Worm (Caenorhabditis elegans): ENCODE measurements around the gene cgef-1.
A peak's percentile ranks its signal among the peaks of the same experiment; 100 is the strongest.

Gene cgef-1

ce11 chrX:2818899-2819298 lies 47.1 kb downstream of the cgef-1 start:
- TF ChIP-seq zip-11 (GFP tag; IDR thresholded peaks at IDR 0.05), result no peak
- TF ChIP-seq nhr-11 (tag; optimal IDR thresholded peaks at IDR 0.05), result peak; percentile 35
- no peak for TF ChIP-seq lin-1 (GFP tag; IDR thresholded peaks at IDR 0.05)
- TF ChIP-seq lim-7 (GFP tag; IDR thresholded peaks at IDR 0.05), result no peak
- no peak for TF ChIP-seq lin-38 (GFP tag; IDR thresholded peaks at IDR 0.05)

- TF ChIP-seq aha-1 (tag) (peak; percentile 64), gei-8 (GFP tag; optimal IDR thresholded peaks at IDR 0.05) (no peak), tag-97 (GFP tag; IDR thresholded peaks at IDR 0.05) (no peak), nhr-11 (tag; optimal IDR thresholded peaks at IDR 0.05) (peak; percentile 49), mep-1 (tag; optimal IDR thresholded peaks at IDR 0.05) (no peak), fkh-10 (GFP tag; optimal IDR thresholded peaks at IDR 0.05) (peak; percentile 7), nhr-111 (GFP tag; optimal IDR thresholded peaks at IDR 0.05) (no peak), ceh-28 (tag; optimal IDR thresholded peaks at IDR 0.05) (no peak), nhr-237 (tag; optimal IDR thresholded peaks at IDR 0.05) (no peak), ZK337.2 (GFP tag; IDR thresholded peaks at IDR 0.05) (no peak)
These were observed 47.9 kb downstream of the cgef-1 start for ce11 chrX:2819747-2820146.

ce11 chrX:2820148-2820547 lies 48.3 kb downstream of the cgef-1 start, which contains the start of gene tsp-6:
TSS of gene tsp-6 (plus strand) at chrX:2820448.
- TF ChIP-seq sdz-12 (GFP tag; optimal IDR thresholded peaks at IDR 0.05) (no peak), F44E2.7 (GFP tag; IDR thresholded peaks at IDR 0.05) (no peak), mxl-3 (GFP tag; optimal IDR thresholded peaks at IDR 0.05) (no peak), unc-130 (GFP tag; optimal IDR thresholded peaks at IDR 0.05) (no peak), daf-19 (GFP tag; conservative IDR thresholded peaks at IDR 0.05) (no peak), mep-1 (tag; optimal IDR thresholded peaks at IDR 0.05) (no peak), dpl-1 (GFP tag; optimal IDR thresholded peaks at IDR 0.05) (no peak), daf-16 (GFP tag; optimal IDR thresholded peaks at IDR 0.05) (no peak), daf-16 (tag; optimal IDR thresholded peaks at IDR 0.05) (no peak), ceh-28 (tag; optimal IDR thresholded peaks at IDR 0.05) (no peak)

ce11 chrX:2826337-2826736 lies 54.5 kb downstream of the cgef-1 start:
- TF ChIP-seq set-16 (GFP tag; IDR thresholded peaks at IDR 0.05) (peak; percentile 85), lim-7 (GFP tag; IDR thresholded peaks at IDR 0.05) (no peak), zag-1 (tag; optimal IDR thresholded peaks at IDR 0.05) (no peak), snpc-1.2 (GFP tag; IDR thresholded peaks at IDR 0.05) (0 out of 2 replicates have a peak, but pooled peaks have one; percentile 34)

- TF ChIP-seq mes-2 (tag; optimal IDR thresholded peaks at IDR 0.05; ENCODE audit: poor library complexity, severe bottlenecking), result no peak
- peak; percentile 6 for TF ChIP-seq aha-1 (tag)
- TF ChIP-seq daf-12 (tag; optimal IDR thresholded peaks at IDR 0.05), result no peak
- no peak for TF ChIP-seq zip-2 (tag; optimal IDR thresholded peaks at IDR 0.05)
These were observed 55.9 kb downstream of the cgef-1 start, which contains the start of gene ssr-2 for ce11 chrX:2827702-2828182. TSS of gene ssr-2 (minus strand) at chrX:2827752.

ce11 chrX:2836770-2837169 lies 64.9 kb downstream of the cgef-1 start:
- TF ChIP-seq ces-1 (GFP tag; optimal IDR thresholded peaks at IDR 0.05), result no peak
- TF ChIP-seq ctbp-1 (GFP tag; IDR thresholded peaks at IDR 0.05), result no peak
- TF ChIP-seq php-3 (GFP tag; IDR thresholded peaks at IDR 0.05), result peak; percentile 71
- TF ChIP-seq dmd-6 (GFP tag; IDR thresholded peaks at IDR 0.05), result peak; percentile 87
- TF ChIP-seq daf-16 (GFP tag; optimal IDR thresholded peaks at IDR 0.05), result no peak
- peak; percentile 59 for TF ChIP-seq daf-16 (tag; optimal IDR thresholded peaks at IDR 0.05)
- peak in 1 of 2 experiments; percentile 0 for TF ChIP-seq unc-62 (GFP tag; optimal IDR thresholded peaks at IDR 0.05 in 1 of 2)
- no peak for TF ChIP-seq unc-62 (tag; optimal IDR thresholded peaks at IDR 0.05)
- no peak for TF ChIP-seq hif-1 (tag; optimal IDR thresholded peaks at IDR 0.05)
- peak; percentile 61 for TF ChIP-seq hlh-11 (tag; optimal IDR thresholded peaks at IDR 0.05)
- TF ChIP-seq pqm-1 (tag; optimal IDR thresholded peaks at IDR 0.05), result peak; percentile 79
- no peak for TF ChIP-seq pha-4 (GFP tag; IDR thresholded peaks at IDR 0.05)
- no peak for TF ChIP-seq pha-4 (tag; optimal IDR thresholded peaks at IDR 0.05)
- peak; percentile 57 for TF ChIP-seq dve-1 (tag; optimal IDR thresholded peaks at IDR 0.05; ENCODE audit: insufficient read depth)
- TF ChIP-seq tra-1 (GFP tag; IDR thresholded peaks at IDR 0.05), result peak; percentile 78; the same call in 1 of the 2 replicates
- TF ChIP-seq mxl-3 (GFP tag; optimal IDR thresholded peaks at IDR 0.05), result peak; percentile 2

All from whole organism, L4 larva.